Worm (Caenorhabditis elegans) whole organism, late embryonic: Measurements from ENCODE around the gene Y73F8A.23.

Experiments
- C08G9.2 ChIP-seq: sonication (generic microtip); optimal IDR thresholded peaks from 2 replicates; lab custom pipeline; 2016; ENCODE audit warnings: mild to moderate bottlenecking, missing genetic modification characterization, moderate library complexity, missing compliant biosample characterization
- C38D4.7 ChIP-seq: fragments of 200-800 bp; sonication (Bioruptor generic); optimal IDR thresholded peaks from 2 replicates; lab custom pipeline; 2018; ENCODE audit warnings: mild to moderate bottlenecking, missing genetic modification characterization, moderate library complexity, missing compliant biosample characterization
- K09A11.1 ChIP-seq: sonication (generic microtip); optimal IDR thresholded peaks from 2 replicates; lab custom pipeline; 2017; ENCODE audit warnings: antibody characterized with exemption, mild to moderate bottlenecking, missing genetic modification characterization, missing compliant biosample characterization; ENCODE audit not compliant: insufficient read depth
- Y22D7AL.16 ChIP-seq: sonication (generic microtip); optimal IDR thresholded peaks from 2 replicates; lab custom pipeline; 2016; ENCODE audit warnings: missing genetic modification characterization, missing compliant biosample characterization
- ahr-1 ChIP-seq: sonication (generic microtip); optimal IDR thresholded peaks from 2 replicates; lab custom pipeline; 2016; ENCODE audit warnings: missing genetic modification characterization, missing compliant biosample characterization
- ceh-22 ChIP-seq: sonication (generic microtip); optimal IDR thresholded peaks from 2 replicates; lab custom pipeline; 2017; ENCODE audit warnings: missing biosample characterization, missing genetic modification characterization
- ceh-30 ChIP-seq: fragments of 150-350 bp; optimal IDR thresholded peaks from 2 replicates; lab custom pipeline; 2014; ENCODE audit warnings: missing biosample characterization, missing genetic modification characterization
- ceh-31 ChIP-seq: sonication (generic microtip); optimal IDR thresholded peaks from 2 replicates; lab custom pipeline; 2016; ENCODE audit warnings: missing genetic modification characterization, missing compliant biosample characterization
- ceh-34 ChIP-seq: sonication (generic microtip); optimal IDR thresholded peaks from 2 replicates; lab custom pipeline; 2016; ENCODE audit warnings: mild to moderate bottlenecking, missing genetic modification characterization, missing compliant biosample characterization
- ceh-45 ChIP-seq: fragments of 200-800 bp; sonication (Bioruptor generic); IDR thresholded peaks from 2 replicates; pipeline ENCODE4 v1.3.6; 2022; ENCODE audit warnings: missing genetic modification reagents, missing genetic modification characterization, missing compliant biosample characterization
- ceh-9 ChIP-seq: sonication (generic microtip); optimal IDR thresholded peaks from 2 replicates; lab custom pipeline; 2016; ENCODE audit warnings: mild to moderate bottlenecking, missing genetic modification characterization, inconsistent platforms, missing compliant biosample characterization
- dmd-4 ChIP-seq: sonication (generic microtip); optimal IDR thresholded peaks from 2 replicates; lab custom pipeline; 2016; ENCODE audit warnings: borderline replicate concordance, missing genetic modification characterization, missing compliant biosample characterization
- dve-1 ChIP-seq: sonication (generic microtip); optimal IDR thresholded peaks from 2 replicates; lab custom pipeline; 2017; ENCODE audit warnings: antibody characterized with exemption, mild to moderate bottlenecking, missing genetic modification characterization, missing compliant biosample characterization
- elt-2 ChIP-seq: sonication (generic microtip); optimal IDR thresholded peaks from 2 replicates; lab custom pipeline; 2016; ENCODE audit warnings: missing genetic modification reagents, missing genetic modification characterization, missing compliant biosample characterization
- ets-4 ChIP-seq: sonication (generic microtip); optimal IDR thresholded peaks from 2 replicates; lab custom pipeline; 2016; ENCODE audit warnings: missing genetic modification characterization, missing compliant biosample characterization
- fax-1 ChIP-seq: sonication (generic microtip); optimal IDR thresholded peaks from 2 replicates; lab custom pipeline; 2016; ENCODE audit warnings: missing genotype, missing genetic modification characterization, missing compliant biosample characterization
- fkh-6 ChIP-seq: sonication (generic microtip); optimal IDR thresholded peaks from 2 replicates; lab custom pipeline; 2016; ENCODE audit warnings: missing genetic modification characterization, missing compliant biosample characterization
- hlh-13 ChIP-seq: fragments of 200-800 bp; sonication (Bioruptor generic); optimal IDR thresholded peaks from 2 replicates; lab custom pipeline; 2018; ENCODE audit warnings: mild to moderate bottlenecking, missing genetic modification characterization, missing compliant biosample characterization
- hlh-30 ChIP-seq: sonication (generic microtip); optimal IDR thresholded peaks from 2 replicates; lab custom pipeline; 2017; ENCODE audit warnings: antibody characterized with exemption, missing genetic modification characterization, missing compliant biosample characterization; ENCODE audit not compliant: insufficient read depth
- hlh-6 ChIP-seq: sonication (generic microtip); optimal IDR thresholded peaks from 2 replicates; lab custom pipeline; 2016; ENCODE audit warnings: missing genotype, missing genetic modification characterization, missing compliant biosample characterization
- lin-11 ChIP-seq: fragments of 200-800 bp; sonication (Bioruptor generic); optimal IDR thresholded peaks from 2 replicates; lab custom pipeline; 2018; ENCODE audit warnings: mild to moderate bottlenecking, missing genetic modification characterization, missing compliant biosample characterization
- nfya-1 ChIP-seq: sonication (generic microtip); optimal IDR thresholded peaks from 2 replicates; lab custom pipeline; 2017; ENCODE audit warnings: missing genetic modification characterization, mild to moderate bottlenecking, missing compliant biosample characterization, antibody characterized with exemption, moderate library complexity
- nhr-232 ChIP-seq: sonication (generic microtip); optimal IDR thresholded peaks from 2 replicates; lab custom pipeline; 2016; ENCODE audit warnings: missing genetic modification characterization, missing compliant biosample characterization
- ref-2 ChIP-seq: sonication (generic microtip); optimal IDR thresholded peaks from 2 replicates; lab custom pipeline; 2016; ENCODE audit warnings: missing genetic modification characterization, missing compliant biosample characterization
- sdc-2 ChIP-seq: sonication (generic microtip); optimal IDR thresholded peaks from 2 replicates; lab custom pipeline; 2016; ENCODE audit warnings: missing genotype, missing genetic modification characterization, missing compliant biosample characterization
- sox-4 ChIP-seq: sonication (generic microtip); optimal IDR thresholded peaks from 2 replicates; lab custom pipeline; 2017; ENCODE audit warnings: mild to moderate bottlenecking, missing genetic modification characterization, inconsistent platforms, missing compliant biosample characterization
- tbx-7 ChIP-seq: sonication (generic microtip); optimal IDR thresholded peaks from 2 replicates; lab custom pipeline; 2016; ENCODE audit warnings: missing genotype, missing genetic modification characterization, missing compliant biosample characterization
- ttx-3 ChIP-seq: sonication (generic microtip); optimal IDR thresholded peaks from 2 replicates; lab custom pipeline; 2016; ENCODE audit warnings: missing genetic modification reagents, missing genetic modification characterization, missing compliant biosample characterization
- unc-55 ChIP-seq: sonication (generic microtip); optimal IDR thresholded peaks from 2 replicates; lab custom pipeline; 2017; ENCODE audit warnings: missing biosample characterization, missing genetic modification reagents, missing genetic modification characterization
- ztf-16 ChIP-seq: sonication (generic microtip); optimal IDR thresholded peaks from 2 replicates; lab custom pipeline; 2017; ENCODE audit warnings: missing genetic modification characterization, missing compliant biosample characterization

Y73F8A.23 gene

ce11 chrIV:15402565-15402964, 41.8 kb downstream of the Y73F8A.23 start:
- TF ChIP-seq hlh-13 (no peak), elt-2 (no peak), sox-4 (tag; lab: Kevin White, UChicago) (no peak), dve-1 (tag; lab: Kevin White, UChicago) (no peak), ttx-3 (tag; lab: Kevin White, UChicago) (no peak), hlh-6 (tag; lab: Kevin White, UChicago) (no peak), ztf-16 (no peak), K09A11.1 (no peak)
- TF ChIP-seq, all 69 proteins: peak for 0

- TF ChIP-seq ceh-22 (no peak), ceh-34 (tag; lab: Kevin White, UChicago) (no peak), ceh-30 (no peak), ahr-1 (no peak), ets-4 (tag; lab: Kevin White, UChicago) (no peak), fax-1 (no peak), lin-11 (tag; lab: Kevin White, UChicago) (no peak), sdc-2 (tag; lab: Kevin White, UChicago) (no peak), ceh-31 (no peak), tbx-7 (tag; lab: Kevin White, UChicago) (no peak), unc-55 (GFP tag; lab: Kevin White, UChicago) (no peak)
Observed at ce11 chrIV:15399977-15400376, 44.4 kb downstream of the Y73F8A.23 start, which contains the start of gene nhr-5. Gene nhr-5 (plus strand): TSS chrIV:15400277.

ce11 chrIV:15398643-15399042, 45.7 kb downstream of the Y73F8A.23 start:
- TF ChIP-seq dve-1 (tag; lab: Kevin White, UChicago) = no peak
- no peak for TF ChIP-seq Y22D7AL.16
- no peak for TF ChIP-seq ttx-3 (tag; lab: Kevin White, UChicago)
- TF ChIP-seq hlh-30 (tag; lab: Kevin White, UChicago) = peak; percentile 20
- TF ChIP-seq ceh-45 (GFP tag; lab: Robert Waterston, UW) = no peak
- no peak for TF ChIP-seq C38D4.7
- no peak for TF ChIP-seq dmd-4 (tag; lab: Kevin White, UChicago)
- no peak for TF ChIP-seq nhr-232 (tag; lab: Kevin White, UChicago)

- TF ChIP-seq nfya-1 (tag; lab: Kevin White, UChicago) = no peak
- TF ChIP-seq elt-2 = peak; percentile 79
Observed at ce11 chrIV:15395260-15395844, 49.0 kb downstream of the Y73F8A.23 start.

ce11 chrIV:15394544-15395125, 49.7 kb downstream of the Y73F8A.23 start:
- TF ChIP-seq ceh-9 (tag; lab: Kevin White, UChicago) (no peak), fkh-6 (tag; lab: Kevin White, UChicago) (no peak), ref-2 (no peak), K09A11.1 (no peak), dmd-4 (tag; lab: Kevin White, UChicago) (no peak), C08G9.2 (tag; lab: Kevin White, UChicago) (no peak), fax-1 (no peak)

- TF ChIP-seq ceh-45 (GFP tag; lab: Robert Waterston, UW) = no peak
- peak; percentile 76 for TF ChIP-seq elt-2
Observed at ce11 chrIV:15393186-15393585, 51.2 kb downstream of the Y73F8A.23 start.
